Worm (Caenorhabditis elegans) whole organism, L3 larva: ENCODE data around the gene lin-3.

ENCODE experiments used
- R02D3.7 ChIP-seq: fragments of 150-350 bp; optimal IDR thresholded peaks from 2 replicates; lab custom pipeline; 2014; ENCODE audit warnings: missing biosample characterization, missing genetic modification characterization
- ZK546.5 ChIP-seq: sonication (generic microtip); optimal IDR thresholded peaks from 2 replicates; lab custom pipeline; 2017; ENCODE audit warnings: missing biosample characterization, missing genetic modification characterization
- aly-2 ChIP-seq: fragments of 150-350 bp; optimal IDR thresholded peaks from 2 replicates; lab custom pipeline; 2014; ENCODE audit warnings: missing biosample characterization, missing genetic modification characterization
- ama-1 ChIP-seq: fragments of 150-350 bp; optimal IDR thresholded peaks from 2 replicates; lab custom pipeline; 2018
- ceh-16 ChIP-seq: sonication (generic microtip); optimal IDR thresholded peaks from 2 replicates; lab custom pipeline; 2017; ENCODE audit warnings: missing biosample characterization, missing genetic modification characterization
- ceh-28 ChIP-seq: fragments of 150-350 bp; optimal IDR thresholded peaks from 2 replicates; lab custom pipeline; 2014; ENCODE audit warnings: missing biosample characterization, missing genetic modification reagents, missing genetic modification characterization
- ceh-9 ChIP-seq: sonication (generic microtip); optimal IDR thresholded peaks from 2 replicates; lab custom pipeline; 2018; ENCODE audit warnings: missing biosample characterization, missing genetic modification characterization
- daf-12 ChIP-seq: fragments of 150-350 bp; optimal IDR thresholded peaks from 2 replicates; lab custom pipeline; 2014; ENCODE audit warnings: missing biosample characterization, missing genetic modification reagents, missing genetic modification characterization
- egl-27 ChIP-seq: sonication (generic microtip); optimal IDR thresholded peaks from 4 replicates; lab custom pipeline; 2017; ENCODE audit warnings: missing biosample characterization, missing genetic modification reagents, missing genetic modification characterization
- egl-5 ChIP-seq: fragments of 150-350 bp; optimal IDR thresholded peaks from 2 replicates; lab custom pipeline; 2017; ENCODE audit warnings: missing biosample characterization, missing genetic modification reagents, missing genetic modification characterization, inconsistent platforms
- elt-2 ChIP-seq: sonication (generic microtip); optimal IDR thresholded peaks from 2 replicates; lab custom pipeline; 2016; ENCODE audit warnings: missing genetic modification reagents, mild to moderate bottlenecking, missing genetic modification characterization, missing compliant biosample characterization
- eor-1 ChIP-seq, 2 experiments: fragments of 150-350 bp; optimal IDR thresholded peaks; 2 replicates each; lab custom pipeline; 2014 to 2018; ENCODE audit warnings: missing biosample characterization in 2 of 2, missing genetic modification characterization in 2 of 2
- fkh-10 ChIP-seq: sonication (generic microtip); optimal IDR thresholded peaks from 2 replicates; lab custom pipeline; 2017; ENCODE audit warnings: missing biosample characterization, missing genetic modification reagents, missing genetic modification characterization
- fkh-2 ChIP-seq: fragments of 150-350 bp; optimal IDR thresholded peaks from 2 replicates; lab custom pipeline; 2014; ENCODE audit warnings: missing biosample characterization, missing genetic modification reagents, missing genetic modification characterization
- fos-1 ChIP-seq: fragments of 150-350 bp; optimal IDR thresholded peaks from 2 replicates; lab custom pipeline; 2014; ENCODE audit warnings: missing biosample characterization, missing genetic modification characterization
- hmg-11 ChIP-seq: sonication (generic microtip); optimal IDR thresholded peaks from 2 replicates; lab custom pipeline; 2016; ENCODE audit warnings: missing genetic modification characterization, missing compliant biosample characterization
- jun-1 ChIP-seq: fragments of 150-350 bp; optimal IDR thresholded peaks from 2 replicates; lab custom pipeline; 2014; ENCODE audit warnings: missing biosample characterization, missing genetic modification reagents, missing genetic modification characterization
- lin-15B ChIP-seq: fragments of 150-350 bp; optimal IDR thresholded peaks from 2 replicates; lab custom pipeline; 2014; ENCODE audit warnings: missing biosample characterization, missing genetic modification characterization
- lin-39 ChIP-seq: fragments of 150-350 bp; optimal IDR thresholded peaks from 2 replicates; lab custom pipeline; 2018; ENCODE audit warnings: missing biosample characterization, missing genetic modification reagents, missing genetic modification characterization
- lsy-12 ChIP-seq: sonication (generic microtip); optimal IDR thresholded peaks from 2 replicates; lab custom pipeline; 2016; ENCODE audit warnings: mild to moderate bottlenecking, missing genetic modification characterization, missing compliant biosample characterization
- mdl-1 ChIP-seq: fragments of 150-350 bp; optimal IDR thresholded peaks from 2 replicates; lab custom pipeline; 2014; ENCODE audit warnings: missing biosample characterization, missing genetic modification characterization
- mml-1 ChIP-seq: fragments of 150-350 bp; sonication (generic microtip); optimal IDR thresholded peaks from 3 replicates; lab custom pipeline; 2014; ENCODE audit warnings: missing biosample characterization, missing genetic modification characterization
- nfya-1 ChIP-seq: sonication (generic microtip); optimal IDR thresholded peaks from 2 replicates; lab custom pipeline; 2017; ENCODE audit warnings: missing genetic modification characterization, mild to moderate bottlenecking, missing compliant biosample characterization, antibody characterized with exemption, moderate library complexity; ENCODE audit not compliant: insufficient read depth
- nhr-11 ChIP-seq: fragments of 150-350 bp; optimal IDR thresholded peaks from 2 replicates; lab custom pipeline; 2014; ENCODE audit warnings: missing biosample characterization, missing genetic modification characterization
- nhr-12 ChIP-seq: fragments of 150-350 bp; optimal IDR thresholded peaks from 2 replicates; lab custom pipeline; 2014; ENCODE audit warnings: missing biosample characterization, missing genetic modification characterization
- nhr-23 ChIP-seq: fragments of 150-350 bp; optimal IDR thresholded peaks from 2 replicates; lab custom pipeline; 2014; ENCODE audit warnings: missing biosample characterization, missing genetic modification reagents, missing genetic modification characterization
- nhr-237 ChIP-seq: fragments of 150-350 bp; optimal IDR thresholded peaks from 2 replicates; lab custom pipeline; 2014; ENCODE audit warnings: missing biosample characterization, missing genetic modification characterization
- nhr-25 ChIP-seq: sonication (generic microtip); optimal IDR thresholded peaks from 2 replicates; lab custom pipeline; 2017; ENCODE audit warnings: missing biosample characterization, missing genetic modification characterization
- nhr-28 ChIP-seq: fragments of 150-350 bp; optimal IDR thresholded peaks from 2 replicates; lab custom pipeline; 2014; ENCODE audit warnings: missing biosample characterization, missing genetic modification characterization
- nhr-43 ChIP-seq: sonication (generic microtip); optimal IDR thresholded peaks from 2 replicates; lab custom pipeline; 2016; ENCODE audit warnings: mild to moderate bottlenecking, missing genetic modification characterization, missing compliant biosample characterization; ENCODE audit not compliant: poor library complexity, severe bottlenecking
- nhr-67 ChIP-seq: fragments of 150-350 bp; optimal IDR thresholded peaks from 2 replicates; lab custom pipeline; 2014; ENCODE audit warnings: missing biosample characterization, missing genetic modification characterization
- nhr-76 ChIP-seq: fragments of 150-350 bp; sonication (generic microtip); optimal IDR thresholded peaks from 5 replicates; lab custom pipeline; 2014; ENCODE audit warnings: missing biosample characterization, missing genetic modification characterization
- nhr-77 ChIP-seq: fragments of 150-350 bp; optimal IDR thresholded peaks from 2 replicates; lab custom pipeline; 2014; ENCODE audit warnings: missing biosample characterization, missing genetic modification characterization
- pha-4 ChIP-seq: fragments of 150-350 bp; optimal IDR thresholded peaks from 2 replicates; lab custom pipeline; 2014; ENCODE audit warnings: missing biosample characterization, missing genetic modification reagents, missing genetic modification characterization
- pqm-1 ChIP-seq: fragments of 150-350 bp; optimal IDR thresholded peaks from 2 replicates; lab custom pipeline; 2017; ENCODE audit warnings: missing biosample characterization, missing genetic modification characterization, inconsistent platforms
- sea-2 ChIP-seq: fragments of 150-350 bp; sonication (generic microtip); optimal IDR thresholded peaks from 4 replicates; lab custom pipeline; 2014; ENCODE audit warnings: missing biosample characterization, missing genetic modification reagents, missing genetic modification characterization
- skn-1 ChIP-seq: fragments of 150-350 bp; optimal IDR thresholded peaks from 2 replicates; lab custom pipeline; 2014; ENCODE audit warnings: missing biosample characterization, missing genetic modification characterization
- snpc-4 ChIP-seq: fragments of 150-350 bp; optimal IDR thresholded peaks from 2 replicates; lab custom pipeline; 2014; ENCODE audit warnings: missing biosample characterization, missing genetic modification characterization
- unc-39 ChIP-seq: sonication (generic microtip); optimal IDR thresholded peaks from 4 replicates; lab custom pipeline; 2017; ENCODE audit warnings: missing biosample characterization, missing genetic modification characterization
- unc-62 ChIP-seq: fragments of 150-350 bp; sonication (generic microtip); optimal IDR thresholded peaks from 4 replicates; lab custom pipeline; 2014; ENCODE audit warnings: missing biosample characterization, missing genetic modification reagents, missing genetic modification characterization
- zag-1 ChIP-seq: fragments of 150-350 bp; optimal IDR thresholded peaks from 2 replicates; lab custom pipeline; 2014; ENCODE audit warnings: missing biosample characterization, missing genetic modification characterization
- ztf-11 ChIP-seq: fragments of 150-350 bp; optimal IDR thresholded peaks from 2 replicates; lab custom pipeline; 2014; ENCODE audit warnings: missing biosample characterization, missing genetic modification characterization
- ztf-4 ChIP-seq: fragments of 150-350 bp; optimal IDR thresholded peaks from 2 replicates; lab custom pipeline; 2014; ENCODE audit warnings: missing biosample characterization, missing genetic modification characterization

lin-3 gene

ce11 chrIV:11036222-11036621, 17.9 kb upstream of the lin-3 start, which contains the start of gene fkb-1:
TSS of gene fkb-1 (plus strand) at chrIV:11036582.
- TF ChIP-seq nhr-25 (tag; lab: Kevin White, UChicago) (peak; percentile 10), sea-2 (GFP tag; lab: Kevin White, UChicago) (no peak), egl-27 (tag; lab: Kevin White, UChicago) (no peak), nhr-11 (tag; lab: Kevin White, UChicago) (no peak), nhr-237 (tag; lab: Kevin White, UChicago) (no peak), nhr-23 (tag; lab: Kevin White, UChicago) (peak; percentile 58), ztf-11 (tag; lab: Kevin White, UChicago) (no peak), ztf-4 (tag; lab: Kevin White, UChicago) (no peak), nhr-76 (tag; lab: Kevin White, UChicago) (no peak), unc-39 (tag; lab: Kevin White, UChicago) (no peak), elt-2 (tag; lab: Kevin White, UChicago) (peak; percentile 35), ceh-16 (tag; lab: Kevin White, UChicago) (no peak), nhr-28 (tag; lab: Kevin White, UChicago) (no peak), fkh-2 (no peak), hmg-11 (tag; lab: Kevin White, UChicago) (peak; percentile 51), R02D3.7 (no peak), pha-4 (tag; lab: Kevin White, UChicago) (peak; percentile 87), aly-2 (no peak), zag-1 (no peak), nhr-12 (tag; lab: Kevin White, UChicago) (no peak), nhr-67 (tag; lab: Kevin White, UChicago) (no peak), ceh-9 (tag; lab: Kevin White, UChicago) (no peak), jun-1 (tag; lab: Kevin White, UChicago) (peak; percentile 44), nfya-1 (tag; lab: Kevin White, UChicago) (peak; percentile 65), nhr-43 (tag; lab: Kevin White, UChicago) (no peak), fos-1 (no peak), unc-62 (GFP tag; lab: Kevin White, UChicago) (no peak), ceh-28 (tag; lab: Kevin White, UChicago) (peak; percentile 38), lin-15B (tag; lab: Kevin White, UChicago) (peak; percentile 63), mml-1 (tag; lab: Kevin White, UChicago) (no peak), lin-39 (tag; lab: Kevin White, UChicago) (peak; percentile 31), fkh-10 (GFP tag; lab: Kevin White, UChicago) (no peak), ZK546.5 (tag; lab: Kevin White, UChicago) (no peak), ama-1 (lab: Kevin White, UChicago) (no peak), pqm-1 (peak; percentile 16), skn-1 (tag; lab: Kevin White, UChicago) (no peak), mdl-1 (no peak), nhr-77 (tag; lab: Kevin White, UChicago) (no peak), daf-12 (tag; lab: Kevin White, UChicago) (no peak), egl-5 (tag; lab: Kevin White, UChicago) (no peak), eor-1 (tag; optimal IDR thresholded peaks at IDR 0.05; lab: Kevin White, UChicago) (no peak), snpc-4 (tag; lab: Kevin White, UChicago) (peak; percentile 70), lsy-12 (tag; lab: Kevin White, UChicago) (peak; percentile 45)

- TF ChIP-seq lin-15B (tag; lab: Kevin White, UChicago), result no peak
- TF ChIP-seq pha-4 (tag; lab: Kevin White, UChicago), result no peak
- no peak for TF ChIP-seq mml-1 (tag; lab: Kevin White, UChicago)
- no peak for TF ChIP-seq eor-1 (tag; optimal IDR thresholded peaks at IDR 0.05; lab: Kevin White, UChicago)
- peak; percentile 69 for TF ChIP-seq elt-2 (tag; lab: Kevin White, UChicago)
- TF ChIP-seq nhr-67 (tag; lab: Kevin White, UChicago), result no peak
- TF ChIP-seq pqm-1, result peak; percentile 45
- TF ChIP-seq nhr-77 (tag; lab: Kevin White, UChicago), result peak; percentile 26
- no peak for TF ChIP-seq snpc-4 (tag; lab: Kevin White, UChicago)
- no peak for TF ChIP-seq fos-1
Measured at ce11 chrIV:11037118-11037719, 16.9 kb upstream of the lin-3 start.
